Worm (Caenorhabditis elegans): ENCODE results near the gene K08B4.7.

The K08B4.7 gene

DNA sequence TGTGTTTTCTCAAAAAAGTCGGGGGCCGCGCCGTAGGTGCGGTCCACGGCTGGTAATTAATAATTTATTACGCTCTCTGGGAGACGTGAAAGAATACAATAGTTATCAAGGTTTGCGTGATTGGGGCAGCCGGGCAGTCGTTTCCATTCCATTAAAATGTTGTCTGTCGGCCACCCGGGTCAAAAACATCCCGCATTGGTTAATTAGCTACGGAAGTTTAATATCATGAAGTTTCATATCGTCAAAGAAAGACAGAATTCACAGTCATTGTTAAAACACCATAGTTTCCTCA lies 2.0 kb upstream of the K08B4.7 start:
- no peak for TF ChIP-seq T26A5.8 (tag; optimal IDR thresholded peaks at IDR 0.05)
- no peak for TF ChIP-seq snpc-4 (GFP tag; optimal IDR thresholded peaks at IDR 0.05)
- TF ChIP-seq snpc-4 (tag; optimal IDR thresholded peaks at IDR 0.05): peak in 1 of 4 experiments; percentile 82

DNA sequence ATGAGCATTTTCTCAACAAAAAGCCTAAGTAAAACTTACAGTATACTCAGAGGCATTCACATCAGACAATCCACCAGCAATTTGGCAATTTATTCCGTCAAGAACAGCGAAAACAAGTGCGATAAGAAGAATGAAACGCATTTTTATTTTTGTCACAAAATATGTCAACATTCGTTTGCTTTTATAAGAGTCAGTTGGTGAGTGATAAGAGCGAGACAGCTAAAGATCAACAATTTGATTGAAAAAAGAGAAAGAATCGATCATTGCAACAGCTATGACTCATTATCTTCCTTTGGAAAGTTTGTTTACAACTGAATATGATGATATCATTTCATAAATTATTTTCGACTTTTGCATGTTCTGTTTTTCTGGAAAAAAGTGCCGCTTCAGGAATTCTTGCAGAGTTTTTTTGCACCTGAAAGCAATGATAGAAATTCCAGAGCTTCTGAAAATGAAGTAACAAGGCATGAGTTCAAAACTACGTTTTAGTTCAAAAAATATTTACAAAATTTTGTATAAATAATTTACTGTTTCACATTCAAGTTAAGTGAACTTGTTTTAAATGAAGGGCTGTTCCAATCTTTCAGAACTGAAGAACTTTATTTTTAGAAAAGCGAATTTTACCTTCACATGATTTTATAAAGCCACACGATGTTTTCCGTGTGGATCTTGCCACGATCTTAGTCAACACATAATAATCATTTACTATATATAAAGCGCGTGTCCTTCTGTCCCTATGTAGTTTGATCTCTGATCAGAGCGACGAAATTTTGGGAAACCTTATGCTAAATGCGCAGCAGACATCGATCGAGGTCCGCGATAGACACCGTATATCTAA lies 1.5 kb upstream of the K08B4.7 start, which contains the start of gene cpi-1:
cpi-1 (minus strand) TSS at position 204 of the 838 bp plus-strand sequence.
- TF ChIP-seq F23B12.7 (tag; optimal IDR thresholded peaks at IDR 0.05; ENCODE audit: insufficient read depth) (peak; percentile 25), snpc-4 (GFP tag; optimal IDR thresholded peaks at IDR 0.05) (no peak), snpc-4 (tag; optimal IDR thresholded peaks at IDR 0.05) (peak in 3 of 4 experiments; percentile 34 to 88 (median 56)), ztf-22 (GFP tag; optimal IDR thresholded peaks at IDR 0.05) (no peak), hlh-26 (GFP tag; conservative IDR thresholded peaks at IDR 0.05) (no peak), die-1 (tag; optimal IDR thresholded peaks at IDR 0.05) (no peak), lag-1 (GFP tag; IDR thresholded peaks at IDR 0.05) (no peak), dpff-1 (tag; optimal IDR thresholded peaks at IDR 0.05) (no peak), snpc-1.1 (tag; optimal IDR thresholded peaks at IDR 0.05; ENCODE audit: insufficient read depth) (no peak), ceh-58 (GFP tag; IDR thresholded peaks at IDR 0.05) (no peak), F33H1.4 (GFP tag; IDR thresholded peaks at IDR 0.05) (no peak), nhr-80 (tag; optimal IDR thresholded peaks at IDR 0.05) (peak; percentile 30), lin-40 (tag; optimal IDR thresholded peaks at IDR 0.05) (peak; percentile 10), repo-1 (tag; optimal IDR thresholded peaks at IDR 0.05) (no peak), snpc-3.4 (tag; optimal IDR thresholded peaks at IDR 0.05) (no peak), hmg-1.2 (GFP tag; IDR thresholded peaks at IDR 0.05) (peak; percentile 47), pbrm-1 (GFP tag; IDR thresholded peaks at IDR 0.05) (peak; percentile 40; the same call in 1 of the 2 replicates), attf-6 (GFP tag; IDR thresholded peaks at IDR 0.05) (peak; percentile 54; the same call in 1 of the 2 replicates), C06A6.2 (GFP tag; conservative IDR thresholded peaks at IDR 0.05) (no peak), F57C9.4 (tag; optimal IDR thresholded peaks at IDR 0.05) (no peak), F39B2.1 (GFP tag; IDR thresholded peaks at IDR 0.05) (no peak), lin-26 (GFP tag; IDR thresholded peaks at IDR 0.05) (no peak)

ce11 chrIV:6089529-6089928 lies 2.7 kb downstream of the K08B4.7 start:
- TF ChIP-seq madf-8 (GFP tag; conservative IDR thresholded peaks at IDR 0.05) (peak; percentile 52), madf-6 (GFP tag; IDR thresholded peaks at IDR 0.05) (peak; percentile 75), F33H1.4 (GFP tag; IDR thresholded peaks at IDR 0.05) (peak; percentile 26; the same call in 1 of the 2 replicates)

DNA sequence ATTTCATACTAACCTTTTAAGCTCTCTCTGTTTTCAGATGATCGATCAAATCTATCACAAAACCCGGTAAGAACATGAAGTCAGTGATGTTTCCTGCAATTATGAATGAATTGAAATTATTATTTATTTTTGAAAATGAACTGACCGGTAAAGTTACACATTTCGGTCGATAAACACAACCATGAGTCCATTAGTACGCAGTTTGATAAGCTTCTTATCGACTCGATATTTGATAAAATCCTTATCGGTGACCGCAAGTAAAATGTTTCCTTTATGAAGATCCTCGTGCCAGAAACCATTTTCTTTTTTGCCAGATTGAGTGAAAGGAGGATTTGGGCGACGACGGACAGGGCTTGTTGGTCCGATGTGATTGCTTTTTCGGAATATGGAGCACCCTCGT lies 5.7 kb downstream of the K08B4.7 start:
- TF ChIP-seq atf-7 (tag; optimal IDR thresholded peaks at IDR 0.05) (no peak), ceh-58 (GFP tag; IDR thresholded peaks at IDR 0.05) (no peak), nhr-80 (tag; optimal IDR thresholded peaks at IDR 0.05) (peak; percentile 34), F37B4.10 (GFP tag; IDR thresholded peaks at IDR 0.05) (no peak), madf-3 (GFP tag; IDR thresholded peaks at IDR 0.05) (no peak)

- no peak for TF ChIP-seq F23B12.7 (tag; optimal IDR thresholded peaks at IDR 0.05; ENCODE audit: insufficient read depth)
- TF ChIP-seq let-607 (tag; optimal IDR thresholded peaks at IDR 0.05): peak in 1 of 2 experiments; percentile 15
- no peak for TF ChIP-seq Y79H2A.3 (GFP tag; conservative IDR thresholded peaks at IDR 0.05)
- no peak for TF ChIP-seq C06A6.2 (GFP tag; conservative IDR thresholded peaks at IDR 0.05)
- no peak for TF ChIP-seq B0035.1 (tag; optimal IDR thresholded peaks at IDR 0.05)
- TF ChIP-seq nhr-90 (tag; optimal IDR thresholded peaks at IDR 0.05): peak; percentile 13
- no peak for TF ChIP-seq nfya-2 (GFP tag; IDR thresholded peaks at IDR 0.05)
- no peak for TF ChIP-seq somi-1 (GFP tag; optimal IDR thresholded peaks at IDR 0.05)
- TF ChIP-seq dpff-1 (tag; optimal IDR thresholded peaks at IDR 0.05): no peak
- TF ChIP-seq lag-1 (GFP tag; IDR thresholded peaks at IDR 0.05): no peak
- TF ChIP-seq attf-6 (GFP tag; IDR thresholded peaks at IDR 0.05): no peak
- peak; percentile 17 for TF ChIP-seq tbp1 (GFP tag; optimal IDR thresholded peaks at IDR 0.05)
- TF ChIP-seq K12H6.12 (tag; optimal IDR thresholded peaks at IDR 0.05): no peak
- peak; percentile 59 for TF ChIP-seq pha-4 (tag; optimal IDR thresholded peaks at IDR 0.05)
- no peak for TF ChIP-seq him-1 (tag; optimal IDR thresholded peaks at IDR 0.05)
- TF ChIP-seq T26A5.8 (tag; optimal IDR thresholded peaks at IDR 0.05): no peak
- peak; percentile 92 for TF ChIP-seq nhr-80 (tag; optimal IDR thresholded peaks at IDR 0.05)
- peak; percentile 47 for TF ChIP-seq attf-5 (GFP tag; optimal IDR thresholded peaks at IDR 0.05)
Observed at ce11 chrIV:6083550-6084041, 8.6 kb downstream of the K08B4.7 start, which contains the start of gene ugt-20. Gene ugt-20 (minus strand): TSS chrIV:6083600.
